Fruit fly (Drosophila melanogaster) whole organism, wandering third instar larva: Measurements from ENCODE around the gene onecut.

ENCODE experiments used
- Abd-B ChIP-seq: fragments of >200 bp; optimal IDR thresholded peaks from 2 replicates; lab custom pipeline; 2017; ENCODE audit warnings: missing biosample characterization, missing genetic modification characterization
- br ChIP-seq: fragments of 200-800 bp; sonication (Bioruptor generic); optimal IDR thresholded peaks from 2 replicates; lab custom pipeline; 2016; ENCODE audit warnings: missing biosample characterization, missing genetic modification characterization
- h ChIP-seq: fragments of 200-800 bp; sonication (Bioruptor generic); optimal IDR thresholded peaks from 3 replicates; lab custom pipeline; 2016; ENCODE audit warnings: missing biosample characterization, mild to moderate bottlenecking, missing genetic modification characterization
- psq ChIP-seq: fragments of 200-800 bp; sonication (Bioruptor generic); optimal IDR thresholded peaks from 3 replicates; lab custom pipeline; 2017; ENCODE audit warnings: missing biosample characterization, mild to moderate bottlenecking, missing genetic modification characterization, moderate library complexity

- no peak for TF ChIP-seq br (GFP tag; lab: Kevin White, UChicago)
- no peak for TF ChIP-seq Abd-B
- TF ChIP-seq h (GFP tag; lab: Kevin White, UChicago): no peak
- TF ChIP-seq psq: no peak
These were observed at the start of gene onecut for dm6 chr4:607498-607897.
